Worm (Caenorhabditis elegans) whole organism, L1 larva: ENCODE measurements around the gene srw-4.

ENCODE experiments used
- C16A3.4 ChIP-seq: fragments of 150-350 bp; optimal IDR thresholded peaks from 2 replicates; lab custom pipeline; 2014; ENCODE audit warnings: missing biosample characterization, missing genetic modification characterization
- aly-2 ChIP-seq: fragments of 150-350 bp; optimal IDR thresholded peaks from 2 replicates; lab custom pipeline; 2014; ENCODE audit warnings: missing biosample characterization, missing genetic modification characterization
- ama-1 ChIP-seq: fragments of 150-350 bp; optimal IDR thresholded peaks from 2 replicates; lab custom pipeline; 2014
- blmp-1 ChIP-seq: fragments of 150-350 bp; optimal IDR thresholded peaks from 2 replicates; lab custom pipeline; 2014; ENCODE audit warnings: missing biosample characterization, missing genetic modification characterization
- ceh-63 ChIP-seq: fragments of 200-800 bp; sonication (Bioruptor generic); optimal IDR thresholded peaks from 2 replicates; lab custom pipeline; 2018; ENCODE audit warnings: mild to moderate bottlenecking, missing genetic modification characterization, missing compliant biosample characterization
- ceh-82 ChIP-seq, 3 experiments: fragments of 150-350 bp in 1 of 3; sonication (generic microtip) in 2 of 3; optimal IDR thresholded peaks; 2 replicates each; lab custom pipeline; 2014 to 2017; ENCODE audit warnings: missing biosample characterization in 3 of 3, missing genetic modification characterization in 3 of 3
- egl-13 ChIP-seq: sonication (generic microtip); optimal IDR thresholded peaks from 2 replicates; lab custom pipeline; 2016; ENCODE audit warnings: missing genotype, missing genetic modification reagents, missing genetic modification characterization, missing compliant biosample characterization
- elt-3 ChIP-seq, 6 experiments: fragments of 150-350 bp in 1 of 6; sonication (generic microtip); optimal IDR thresholded peaks; 2 replicates each; lab custom pipeline; 2017 to 2018; ENCODE audit warnings: missing biosample characterization in 6 of 6, missing genetic modification characterization in 6 of 6, inconsistent platforms in 1 of 6
- hpl-2 ChIP-seq: fragments of 150-350 bp; optimal IDR thresholded peaks from 2 replicates; lab custom pipeline; 2014; ENCODE audit warnings: missing biosample characterization, missing genetic modification reagents, missing genetic modification characterization
- nhr-11 ChIP-seq: fragments of 150-350 bp; optimal IDR thresholded peaks from 2 replicates; lab custom pipeline; 2014; ENCODE audit warnings: missing biosample characterization, missing genetic modification characterization
- skn-1 ChIP-seq: fragments of 150-350 bp; optimal IDR thresholded peaks from 2 replicates; lab custom pipeline; 2014; ENCODE audit warnings: missing biosample characterization, missing genetic modification characterization
- snu-23 ChIP-seq: sonication (generic microtip); optimal IDR thresholded peaks from 2 replicates; lab custom pipeline; 2016; ENCODE audit warnings: missing genetic modification characterization, missing compliant biosample characterization
- sox-4 ChIP-seq: sonication (generic microtip); optimal IDR thresholded peaks from 2 replicates; lab custom pipeline; 2016; ENCODE audit warnings: missing genetic modification characterization, missing compliant biosample characterization
- zag-1 ChIP-seq: fragments of 150-350 bp; optimal IDR thresholded peaks from 2 replicates; lab custom pipeline; 2014; ENCODE audit warnings: missing biosample characterization, missing genetic modification characterization

- TF ChIP-seq ama-1 (lab: Kevin White, UChicago) (no peak), blmp-1 (no peak), aly-2 (no peak), ceh-82 (tag; optimal IDR thresholded peaks at IDR 0.05; lab: Kevin White, UChicago) (no peak), snu-23 (no peak), hpl-2 (no peak), egl-13 (tag; lab: Kevin White, UChicago) (no peak), elt-3 (tag; optimal IDR thresholded peaks at IDR 0.05; lab: Kevin White, UChicago) (no peak), nhr-11 (no peak), zag-1 (tag; lab: Kevin White, UChicago) (no peak), C16A3.4 (tag; lab: Kevin White, UChicago) (no peak), sox-4 (tag; lab: Kevin White, UChicago) (no peak), skn-1 (tag; lab: Kevin White, UChicago) (no peak), ceh-63 (GFP tag; lab: Kevin White, UChicago) (no peak)
Observed at ce11 chrV:2872947-2873346, 15.6 kb downstream of the srw-4 start.
